Worm (Caenorhabditis elegans): ENCODE measurements around the gene W10G6.6.
"Not testable (repeated sequence)": the region's sequence is repeated elsewhere in the genome, so short reads cannot be mapped to it uniquely, and the experiment has no call there.

Gene W10G6.6

ce11 chrX:16261993-16262392 is 11.4 kb upstream of the W10G6.6 start, which contains the start of gene sgk-1:
sgk-1 (minus strand) TSS chrX:16262122.
- TF ChIP-seq ceh-36 (tag; optimal IDR thresholded peaks at IDR 0.05) (no peak), hnd-1 (tag; optimal IDR thresholded peaks at IDR 0.05) (no peak), hmbx-1 (tag; optimal IDR thresholded peaks at IDR 0.05) (no peak), aly-1 (tag; optimal IDR thresholded peaks at IDR 0.05) (no peak), ceh-13 (GFP tag; optimal IDR thresholded peaks at IDR 0.05) (no peak), B0310.2 (tag; optimal IDR thresholded peaks at IDR 0.05) (no peak), sea-1 (GFP tag; conservative IDR thresholded peaks at IDR 0.05) (no peak), flt-1 (GFP tag; IDR thresholded peaks at IDR 0.05) (no peak)

ce11 chrX:16260077-16260476 is 9.5 kb upstream of the W10G6.6 start:
- TF ChIP-seq ceh-36 (tag; optimal IDR thresholded peaks at IDR 0.05): no peak
- TF ChIP-seq tra-4 (tag; optimal IDR thresholded peaks at IDR 0.05): no peak
- no peak for TF ChIP-seq tbx-11 (GFP tag; IDR thresholded peaks at IDR 0.05)
- TF ChIP-seq flt-1 (GFP tag; IDR thresholded peaks at IDR 0.05): no peak
- no peak for TF ChIP-seq pes-1 (GFP tag; IDR thresholded peaks at IDR 0.05)
- no peak for TF ChIP-seq hmg-4 (GFP tag; optimal IDR thresholded peaks at IDR 0.05)
- TF ChIP-seq ama-1 (optimal IDR thresholded peaks at IDR 0.05): no peak
- no peak for TF ChIP-seq hnd-1 (tag; optimal IDR thresholded peaks at IDR 0.05)
- TF ChIP-seq scrt-1 (GFP tag; IDR thresholded peaks at IDR 0.05): no peak

- TF ChIP-seq tbx-11 (GFP tag; IDR thresholded peaks at IDR 0.05): no peak
Observed at ce11 chrX:16258503-16258902, 7.9 kb upstream of the W10G6.6 start.

ce11 chrX:16244764-16245244 is 5.8 kb downstream of the W10G6.6 start, which contains the start of gene W10G6.1:
W10G6.1 (plus strand) TSS chrX:16245194.
- no peak for TF ChIP-seq hmbx-1 (tag; optimal IDR thresholded peaks at IDR 0.05)
- TF ChIP-seq tbx-37 (GFP tag; conservative IDR thresholded peaks at IDR 0.05): no peak

- TF ChIP-seq ceh-13 (GFP tag; optimal IDR thresholded peaks at IDR 0.05) (no peak), tbx-37 (GFP tag; conservative IDR thresholded peaks at IDR 0.05) (no peak), flt-1 (GFP tag; IDR thresholded peaks at IDR 0.05) (no peak), sea-1 (GFP tag; conservative IDR thresholded peaks at IDR 0.05) (no peak), hnd-1 (tag; optimal IDR thresholded peaks at IDR 0.05) (no peak)
Observed at ce11 chrX:16243129-16243528, 7.5 kb downstream of the W10G6.6 start.

ce11 chrX:16240626-16241025 is 10.0 kb downstream of the W10G6.6 start:
- no peak for TF ChIP-seq tbx-37 (GFP tag; conservative IDR thresholded peaks at IDR 0.05)
- TF ChIP-seq ceh-36 (tag; optimal IDR thresholded peaks at IDR 0.05): no peak
- TF ChIP-seq tra-4 (tag; optimal IDR thresholded peaks at IDR 0.05): no peak
- TF ChIP-seq ceh-13 (GFP tag; optimal IDR thresholded peaks at IDR 0.05): no peak
- TF ChIP-seq pes-1 (GFP tag; IDR thresholded peaks at IDR 0.05): no peak
- no peak for TF ChIP-seq flt-1 (GFP tag; IDR thresholded peaks at IDR 0.05)
- no peak for TF ChIP-seq ets-7 (tag; optimal IDR thresholded peaks at IDR 0.05)
- TF ChIP-seq sea-1 (GFP tag; conservative IDR thresholded peaks at IDR 0.05): no peak
- no peak for TF ChIP-seq ama-1 (optimal IDR thresholded peaks at IDR 0.05)
- TF ChIP-seq B0310.2 (tag; optimal IDR thresholded peaks at IDR 0.05): no peak
- no peak for TF ChIP-seq hmg-4 (GFP tag; optimal IDR thresholded peaks at IDR 0.05)
- no peak for TF ChIP-seq hmbx-1 (tag; optimal IDR thresholded peaks at IDR 0.05)
- TF ChIP-seq hnd-1 (tag; optimal IDR thresholded peaks at IDR 0.05): no peak
- TF ChIP-seq scrt-1 (GFP tag; IDR thresholded peaks at IDR 0.05): no peak
- TF ChIP-seq aly-1 (tag; optimal IDR thresholded peaks at IDR 0.05): no peak
- no peak for TF ChIP-seq tbx-11 (GFP tag; IDR thresholded peaks at IDR 0.05)

- TF ChIP-seq tbx-11 (GFP tag; IDR thresholded peaks at IDR 0.05) (no peak), ceh-36 (tag; optimal IDR thresholded peaks at IDR 0.05) (no peak), flt-1 (GFP tag; IDR thresholded peaks at IDR 0.05) (no peak), hmbx-1 (tag; optimal IDR thresholded peaks at IDR 0.05) (no peak), hnd-1 (tag; optimal IDR thresholded peaks at IDR 0.05) (no peak), B0310.2 (tag; optimal IDR thresholded peaks at IDR 0.05) (no peak), tra-4 (tag; optimal IDR thresholded peaks at IDR 0.05) (no peak), aly-1 (tag; optimal IDR thresholded peaks at IDR 0.05) (no peak), ama-1 (optimal IDR thresholded peaks at IDR 0.05) (no peak), scrt-1 (GFP tag; IDR thresholded peaks at IDR 0.05) (no peak), hmg-4 (GFP tag; optimal IDR thresholded peaks at IDR 0.05) (no peak), pes-1 (GFP tag; IDR thresholded peaks at IDR 0.05) (no peak), ets-7 (tag; optimal IDR thresholded peaks at IDR 0.05) (no peak)
Observed at ce11 chrX:16228622-16229021, 22.0 kb downstream of the W10G6.6 start, which contains the start of gene F23A7.5. F23A7.5 (plus strand) TSS chrX:16228922.

- TF ChIP-seq pes-1 (GFP tag; IDR thresholded peaks at IDR 0.05); scrt-1 (GFP tag; IDR thresholded peaks at IDR 0.05); hnd-1 (tag; optimal IDR thresholded peaks at IDR 0.05): not testable (repeated sequence)
Observed at ce11 chrX:16219710-16220109, 30.9 kb downstream of the W10G6.6 start, which contains the start of gene F23A7.3. F23A7.3 (plus strand) TSS chrX:16220010.

- TF ChIP-seq pes-1 (GFP tag; IDR thresholded peaks at IDR 0.05) (no peak), flt-1 (GFP tag; IDR thresholded peaks at IDR 0.05) (no peak), hmbx-1 (tag; optimal IDR thresholded peaks at IDR 0.05) (no peak), ceh-13 (GFP tag; optimal IDR thresholded peaks at IDR 0.05) (no peak), hmg-4 (GFP tag; optimal IDR thresholded peaks at IDR 0.05) (no peak), ets-7 (tag; optimal IDR thresholded peaks at IDR 0.05) (no peak)
Observed at ce11 chrX:16218306-16218705, 32.3 kb downstream of the W10G6.6 start.
